Worm (Caenorhabditis elegans): ENCODE results near the gene rpn-12.
A peak's percentile ranks its signal among the peaks of the same experiment; 100 is the strongest.

DNA sequence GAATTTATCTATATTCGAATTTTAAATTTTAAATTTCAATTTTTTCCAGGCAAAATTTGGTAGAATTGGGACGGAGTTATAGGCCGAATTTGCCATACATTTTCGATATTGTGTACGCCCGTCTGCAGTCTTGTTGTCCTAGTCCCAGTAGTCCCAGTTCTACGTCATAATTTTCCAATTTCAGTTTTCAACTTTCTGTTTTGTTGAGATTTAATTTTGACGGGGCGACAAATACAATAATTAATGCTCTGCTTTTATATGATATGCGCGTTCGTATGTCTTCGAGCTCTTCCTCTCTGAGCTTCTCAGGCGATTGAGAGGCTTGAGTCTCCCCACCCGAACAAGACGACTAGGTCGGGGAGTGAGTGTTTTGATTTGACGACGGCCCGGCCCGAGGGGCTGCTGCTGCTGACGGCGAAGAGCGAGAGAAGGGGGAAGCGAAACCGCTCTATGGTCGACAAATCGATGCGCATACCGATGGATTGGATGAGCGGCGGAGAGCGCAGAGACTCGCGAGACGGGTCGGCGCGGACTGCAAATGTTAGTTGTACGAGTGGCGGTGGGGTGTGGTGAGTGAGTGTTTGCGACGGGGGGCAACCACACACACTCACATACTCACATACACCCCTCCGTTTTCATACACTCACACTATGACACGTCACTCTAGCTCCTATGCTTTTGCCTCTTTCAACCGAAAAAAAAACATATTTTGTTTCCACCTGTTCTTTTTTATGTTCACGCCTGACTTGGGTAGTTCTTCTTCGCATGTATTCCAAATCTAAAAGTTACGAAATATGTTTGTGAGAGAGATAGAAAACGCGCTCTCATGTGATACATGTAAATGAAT, 18.0 kb upstream of the rpn-12 start:
- TF ChIP-seq rcor-1 (GFP tag; IDR thresholded peaks at IDR 0.05): peak; percentile 70
- TF ChIP-seq B0019.2 (GFP tag; conservative IDR thresholded peaks at IDR 0.05): no peak
- no peak for TF ChIP-seq Y53F4B.3 (GFP tag; IDR thresholded peaks at IDR 0.05)
- TF ChIP-seq ets-4 (GFP tag; optimal IDR thresholded peaks at IDR 0.05): peak; percentile 58
- peak; percentile 39 for TF ChIP-seq atf-7 (tag; optimal IDR thresholded peaks at IDR 0.05)
- no peak for TF ChIP-seq F57A8.1 (GFP tag; optimal IDR thresholded peaks at IDR 0.05)

All from whole organism, young adult.